Fruit fly (Drosophila melanogaster): Measurements from ENCODE around the gene Mal-B1.

dm6 chr2L:11844278-11844677 lies 2.7 kb upstream of the Mal-B1 start:
- TF ChIP-seq CG8478 (optimal IDR thresholded peaks at IDR 0.05) (no peak), CTCF (optimal IDR thresholded peaks at IDR 0.05) (no peak)
